Fruit fly (Drosophila melanogaster): ENCODE data around the gene Ufsp2.
A peak's percentile ranks its signal among the peaks of the same experiment; 100 is the strongest.

The Ufsp2 gene

DNA sequence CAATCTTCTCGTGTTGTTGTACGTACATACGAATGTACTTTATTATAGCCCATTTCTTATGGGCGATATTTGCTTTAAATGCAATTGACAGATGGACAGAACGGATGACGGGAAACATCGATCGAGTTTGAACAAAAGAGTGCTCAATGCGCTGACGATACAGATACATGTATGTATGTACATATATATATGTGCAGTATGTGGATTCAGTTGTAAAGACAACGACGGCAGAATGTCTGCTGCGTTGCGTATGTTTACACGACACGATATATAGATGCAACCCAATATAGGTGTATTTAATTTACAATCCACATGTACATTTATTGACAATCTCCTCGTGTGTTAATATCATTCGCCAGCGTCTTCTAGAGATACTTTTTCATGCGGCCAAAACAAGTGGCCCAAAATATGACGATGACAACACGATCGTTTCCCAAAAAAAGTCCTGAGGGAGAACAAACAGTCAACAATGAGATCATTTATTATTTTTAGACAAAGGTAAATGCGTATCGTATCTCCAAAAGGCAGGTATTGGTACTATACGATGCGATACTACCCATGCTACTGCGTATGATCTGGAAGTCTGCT is 45.6 kb upstream of the Ufsp2 start:
- TF ChIP-seq brk (GFP tag; optimal IDR thresholded peaks at IDR 0.05) (peak; percentile 58), psq (GFP tag; optimal IDR thresholded peaks at IDR 0.05) (no peak), sage (GFP tag; optimal IDR thresholded peaks at IDR 0.05) (peak; percentile 64), Dfd (GFP tag; optimal IDR thresholded peaks at IDR 0.05) (no peak), HLH106 (tag; optimal IDR thresholded peaks at IDR 0.05) (no peak), Myc (optimal IDR thresholded peaks at IDR 0.05) (no peak), GATAd (GFP tag; optimal IDR thresholded peaks at IDR 0.05) (no peak), h (GFP tag; optimal IDR thresholded peaks at IDR 0.05) (peak; percentile 54), Dif (GFP tag; optimal IDR thresholded peaks at IDR 0.05; ENCODE audit: partially characterized antibody) (no peak), Hnf4 (GFP tag; optimal IDR thresholded peaks at IDR 0.05) (peak; percentile 25), OdsH (GFP tag; optimal IDR thresholded peaks at IDR 0.05) (peak; percentile 47), br (GFP tag; optimal IDR thresholded peaks at IDR 0.05) (peak; percentile 15), ey (GFP tag; optimal IDR thresholded peaks at IDR 0.05) (no peak), pan (optimal IDR thresholded peaks at IDR 0.05) (no peak), Jra (GFP tag; optimal IDR thresholded peaks at IDR 0.05) (no peak), Sp1 (GFP tag; optimal IDR thresholded peaks at IDR 0.05) (peak; percentile 50), CrebA (GFP tag; optimal IDR thresholded peaks at IDR 0.05; ENCODE audit: borderline replicate concordance) (no peak), dl (GFP tag; optimal IDR thresholded peaks at IDR 0.05; ENCODE audit: insufficient read depth in 1 of 2, partially characterized antibody in 2 of 2) (no peak), foxo (GFP tag; optimal IDR thresholded peaks at IDR 0.05) (no peak), Hr83 (GFP tag; optimal IDR thresholded peaks at IDR 0.05; ENCODE audit: poor library complexity, severe bottlenecking) (no peak), fru (GFP tag; optimal IDR thresholded peaks at IDR 0.05) (peak; percentile 41), dmrt93B (GFP tag; optimal IDR thresholded peaks at IDR 0.05) (no peak), Vsx2 (GFP tag; optimal IDR thresholded peaks at IDR 0.05; ENCODE audit: partially characterized antibody) (no peak), Rel (GFP tag; optimal IDR thresholded peaks at IDR 0.05) (no peak), Rel (tag; optimal IDR thresholded peaks at IDR 0.05) (no peak), CG9705 (GFP tag; optimal IDR thresholded peaks at IDR 0.05) (no peak), lola (GFP tag; optimal IDR thresholded peaks at IDR 0.05) (no peak), rgr (GFP tag; optimal IDR thresholded peaks at IDR 0.05) (peak; percentile 26), Abd-B (GFP tag; optimal IDR thresholded peaks at IDR 0.05) (no peak)

DNA sequence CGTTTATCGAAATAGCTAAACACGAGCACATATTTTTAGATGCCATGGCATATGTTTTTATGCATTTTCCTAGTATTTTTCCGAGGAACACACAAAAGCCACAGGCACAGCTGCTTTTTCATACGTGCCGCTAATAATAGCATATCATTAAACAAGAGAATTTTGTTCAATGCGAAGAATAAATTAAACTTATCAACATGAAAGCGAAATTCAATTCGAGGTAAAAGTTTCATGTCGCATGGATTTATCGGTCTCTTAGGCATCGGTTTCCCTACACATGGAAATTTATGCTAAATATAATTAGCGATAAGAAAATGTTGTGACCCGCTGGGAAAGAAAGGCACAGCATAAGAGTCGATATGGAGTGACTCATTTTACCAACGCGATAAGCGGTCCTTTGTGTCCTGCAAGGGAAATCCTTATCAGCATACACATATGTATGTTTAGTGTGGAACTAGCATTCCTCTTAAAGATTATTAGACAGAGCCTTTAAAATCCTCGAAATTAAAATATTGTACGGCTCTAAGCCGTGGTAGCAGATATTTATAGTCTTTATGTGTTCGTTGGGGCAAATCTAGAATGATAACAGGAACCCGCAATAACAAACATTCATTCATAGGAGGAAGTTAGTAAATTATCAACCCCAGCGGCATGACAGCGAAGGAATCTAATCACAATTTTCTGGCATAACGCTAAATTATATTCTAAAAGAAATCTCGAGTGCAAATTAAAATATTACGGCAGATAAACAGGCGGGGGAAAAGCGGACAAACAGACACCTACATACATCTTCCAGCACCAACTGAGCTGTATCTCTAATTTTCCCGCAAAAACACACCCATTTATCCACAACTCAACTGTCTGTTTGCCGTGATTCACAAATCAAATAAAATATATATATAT is 44.7 kb upstream of the Ufsp2 start, which contains the start of gene CG43248:
Gene CG43248, minus strand, starts transcription at position 51 of the 903 bp plus-strand sequence.
- TF ChIP-seq Dif (GFP tag; optimal IDR thresholded peaks at IDR 0.05; ENCODE audit: partially characterized antibody): no peak

DNA sequence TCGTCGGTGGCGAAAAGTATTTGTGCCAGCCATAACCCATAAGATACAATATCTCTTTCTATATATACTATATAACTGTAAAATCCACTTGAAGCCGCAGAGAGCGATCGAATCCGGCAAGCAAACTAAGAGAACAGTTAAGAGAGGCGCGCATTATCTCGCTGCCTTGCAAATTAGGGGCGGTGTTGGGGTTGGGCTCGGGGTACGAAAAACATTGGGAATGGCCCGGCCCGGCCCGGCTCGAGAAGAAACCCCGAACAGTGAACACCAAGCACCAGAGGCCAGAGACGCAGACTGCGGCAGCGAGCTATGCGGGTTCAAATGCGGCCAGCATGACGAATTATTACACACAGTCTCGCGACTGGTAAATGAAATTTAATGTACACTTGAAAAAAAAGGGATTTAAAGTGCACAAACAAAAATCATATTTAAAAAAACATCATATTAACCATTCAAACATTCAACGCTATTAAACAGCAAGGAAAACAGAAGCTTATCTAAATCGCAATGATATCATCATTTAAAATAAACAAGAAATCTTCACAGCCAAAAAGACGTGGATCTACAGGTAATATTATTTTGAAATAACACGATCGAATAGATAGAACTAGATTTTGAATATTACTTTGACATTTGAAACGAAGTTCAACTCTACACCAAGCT is 43.9 kb upstream of the Ufsp2 start:
- peak; percentile 13 for TF ChIP-seq CG32264 (GFP tag; optimal IDR thresholded peaks at IDR 0.05)
- TF ChIP-seq HLH106 (tag; optimal IDR thresholded peaks at IDR 0.05): peak; percentile 71
- TF ChIP-seq foxo (GFP tag; optimal IDR thresholded peaks at IDR 0.05): peak in 1 of 2 experiments; percentile 53
- peak; percentile 67 for TF ChIP-seq dmrt93B (GFP tag; optimal IDR thresholded peaks at IDR 0.05)
- TF ChIP-seq CG9705 (GFP tag; optimal IDR thresholded peaks at IDR 0.05): no peak
- peak; percentile 21 for TF ChIP-seq psq (GFP tag; optimal IDR thresholded peaks at IDR 0.05)
- TF ChIP-seq CrebA (GFP tag; optimal IDR thresholded peaks at IDR 0.05; ENCODE audit: borderline replicate concordance): peak; percentile 63
- no peak for TF ChIP-seq Hr78 (GFP tag; optimal IDR thresholded peaks at IDR 0.05)
- no peak for TF ChIP-seq Vsx2 (GFP tag; optimal IDR thresholded peaks at IDR 0.05; ENCODE audit: partially characterized antibody)
- peak; percentile 25 for TF ChIP-seq Jra (GFP tag; optimal IDR thresholded peaks at IDR 0.05)
- peak; percentile 90 for TF ChIP-seq Rel (GFP tag; optimal IDR thresholded peaks at IDR 0.05)
- TF ChIP-seq Rel (tag; optimal IDR thresholded peaks at IDR 0.05): peak; percentile 97
- no peak for TF ChIP-seq usp (GFP tag; optimal IDR thresholded peaks at IDR 0.05)
- TF ChIP-seq Sp1 (GFP tag; optimal IDR thresholded peaks at IDR 0.05): peak; percentile 26
- peak; percentile 37 for TF ChIP-seq woc (GFP tag; optimal IDR thresholded peaks at IDR 0.05)
- peak; percentile 5 for TF ChIP-seq brk (GFP tag; optimal IDR thresholded peaks at IDR 0.05)
- peak; percentile 21 for TF ChIP-seq br (GFP tag; optimal IDR thresholded peaks at IDR 0.05)
- TF ChIP-seq Hnf4 (GFP tag; optimal IDR thresholded peaks at IDR 0.05): no peak
- TF ChIP-seq sage (GFP tag; optimal IDR thresholded peaks at IDR 0.05): peak; percentile 68
- no peak for TF ChIP-seq N (GFP tag; optimal IDR thresholded peaks at IDR 0.05)
- TF ChIP-seq fru (GFP tag; optimal IDR thresholded peaks at IDR 0.05): peak; percentile 62
- TF ChIP-seq Hr83 (GFP tag; optimal IDR thresholded peaks at IDR 0.05; ENCODE audit: poor library complexity, severe bottlenecking): peak; percentile 28
- peak; percentile 36 for TF ChIP-seq ey (GFP tag; optimal IDR thresholded peaks at IDR 0.05)
- peak; percentile 89 for TF ChIP-seq Dif (GFP tag; optimal IDR thresholded peaks at IDR 0.05; ENCODE audit: partially characterized antibody)
- TF ChIP-seq tai (GFP tag; optimal IDR thresholded peaks at IDR 0.05): peak; percentile 42
- peak; percentile 55 for TF ChIP-seq h (GFP tag; optimal IDR thresholded peaks at IDR 0.05)
- peak; percentile 23 for TF ChIP-seq rgr (GFP tag; optimal IDR thresholded peaks at IDR 0.05)
- TF ChIP-seq jim (GFP tag; optimal IDR thresholded peaks at IDR 0.05): no peak
- peak; percentile 58 to 72 for TF ChIP-seq dl (GFP tag; optimal IDR thresholded peaks at IDR 0.05; ENCODE audit: insufficient read depth in 1 of 2, partially characterized antibody in 2 of 2)
